Fruit fly (Drosophila melanogaster): ENCODE data around the gene drm.
A peak's percentile ranks its signal among the peaks of the same experiment; 100 is the strongest.

Gene drm

dm6 chr2L:3572529-3573171, 33.6 kb downstream of the drm start:
- TF ChIP-seq Pif1B (GFP tag; optimal IDR thresholded peaks at IDR 0.05) (no peak), CG8159 (tag; optimal IDR thresholded peaks at IDR 0.05) (no peak), CG4496 (GFP tag; IDR thresholded peaks at IDR 0.05) (no peak), EcR (GFP tag; optimal IDR thresholded peaks at IDR 0.05) (no peak), CG10348 (GFP tag; IDR thresholded peaks at IDR 0.05) (no peak), Snoo (tag; optimal IDR thresholded peaks at IDR 0.05) (no peak), fd96Ca (GFP tag; IDR thresholded peaks at IDR 0.05) (no peak), CG34367 (tag; optimal IDR thresholded peaks at IDR 0.05) (no peak), CG12605 (GFP tag; IDR thresholded peaks at IDR 0.05) (no peak)

- TF ChIP-seq CG15710 (tag; optimal IDR thresholded peaks at IDR 0.05), result peak; percentile 51
- peak; percentile 18 for TF ChIP-seq Pif1A (GFP tag; optimal IDR thresholded peaks at IDR 0.05)
- TF ChIP-seq D1 (tag; optimal IDR thresholded peaks at IDR 0.05), result no peak
- TF ChIP-seq CG17806 (tag; optimal IDR thresholded peaks at IDR 0.05), result peak; percentile 29
- TF ChIP-seq CG13204 (GFP tag; optimal IDR thresholded peaks at IDR 0.05), result no peak
- TF ChIP-seq CG10348 (GFP tag; IDR thresholded peaks at IDR 0.05), result no peak
- peak; percentile 32 for TF ChIP-seq CG9948 (tag; optimal IDR thresholded peaks at IDR 0.05)
- TF ChIP-seq CG8301 (tag; optimal IDR thresholded peaks at IDR 0.05), result peak; percentile 41
- peak; percentile 43; the same call in 1 of the 3 replicates for TF ChIP-seq CG4496 (GFP tag; IDR thresholded peaks at IDR 0.05)
- TF ChIP-seq CG34367 (tag; optimal IDR thresholded peaks at IDR 0.05), result no peak
- TF ChIP-seq EcR (GFP tag; optimal IDR thresholded peaks at IDR 0.05), result no peak
- TF ChIP-seq CG14655 (GFP tag; optimal IDR thresholded peaks at IDR 0.05), result peak; percentile 54
- no peak for TF ChIP-seq CG12605 (GFP tag; IDR thresholded peaks at IDR 0.05)
- 0 out of 2 replicates have a peak, but pooled peaks have one; percentile 18 for TF ChIP-seq Ets98B (GFP tag; IDR thresholded peaks at IDR 0.05)
- TF ChIP-seq gl (tag; optimal IDR thresholded peaks at IDR 0.05), result no peak
- TF ChIP-seq rn (GFP tag; IDR thresholded peaks at IDR 0.05), result no peak
- no peak for TF ChIP-seq CG32121 (GFP tag; IDR thresholded peaks at IDR 0.05)
- TF ChIP-seq CG8159 (tag; optimal IDR thresholded peaks at IDR 0.05), result peak; percentile 56
- no peak for TF ChIP-seq fd96Ca (GFP tag; IDR thresholded peaks at IDR 0.05)
- peak; percentile 56 for TF ChIP-seq Snoo (tag; optimal IDR thresholded peaks at IDR 0.05)
- no peak for TF ChIP-seq Pif1B (GFP tag; optimal IDR thresholded peaks at IDR 0.05)
Measured at dm6 chr2L:3573172-3573755, 34.2 kb downstream of the drm start.

- TF ChIP-seq CG4496 (GFP tag; IDR thresholded peaks at IDR 0.05) (peak; percentile 85), CG10348 (GFP tag; IDR thresholded peaks at IDR 0.05) (no peak), gl (tag; optimal IDR thresholded peaks at IDR 0.05) (no peak), CG32121 (GFP tag; IDR thresholded peaks at IDR 0.05) (peak; percentile 41; the same call in 1 of the 2 replicates), EcR (GFP tag; optimal IDR thresholded peaks at IDR 0.05) (no peak), CG34367 (tag; optimal IDR thresholded peaks at IDR 0.05) (peak; percentile 51), CG8159 (tag; optimal IDR thresholded peaks at IDR 0.05) (peak; percentile 46), CG17806 (tag; optimal IDR thresholded peaks at IDR 0.05) (peak; percentile 35), CG15710 (tag; optimal IDR thresholded peaks at IDR 0.05) (peak; percentile 52), rn (GFP tag; IDR thresholded peaks at IDR 0.05) (peak; percentile 29; the same call in 1 of the 2 replicates), CG9948 (tag; optimal IDR thresholded peaks at IDR 0.05) (peak; percentile 47), Ets98B (GFP tag; IDR thresholded peaks at IDR 0.05) (peak; percentile 70), Snoo (tag; optimal IDR thresholded peaks at IDR 0.05) (no peak), fd96Ca (GFP tag; IDR thresholded peaks at IDR 0.05) (peak; percentile 90), Pif1A (GFP tag; optimal IDR thresholded peaks at IDR 0.05) (peak; percentile 45), CG13204 (GFP tag; optimal IDR thresholded peaks at IDR 0.05) (no peak), CG12605 (GFP tag; IDR thresholded peaks at IDR 0.05) (peak; percentile 66), Pif1B (GFP tag; optimal IDR thresholded peaks at IDR 0.05) (peak; percentile 42), D1 (tag; optimal IDR thresholded peaks at IDR 0.05) (no peak), CG8301 (tag; optimal IDR thresholded peaks at IDR 0.05) (peak; percentile 68), CG14655 (GFP tag; optimal IDR thresholded peaks at IDR 0.05) (peak; percentile 64)
Measured at dm6 chr2L:3573907-3574306, 34.9 kb downstream of the drm start.

dm6 chr2L:3575679-3576442, 36.8 kb downstream of the drm start, which contains the start of gene CG43815:
CG43815 (plus strand) TSS chr2L:3576210.
- TF ChIP-seq CG14655 (GFP tag; optimal IDR thresholded peaks at IDR 0.05) (peak; percentile 60), CG9948 (tag; optimal IDR thresholded peaks at IDR 0.05) (peak; percentile 24), CG34367 (tag; optimal IDR thresholded peaks at IDR 0.05) (peak; percentile 8), CG8301 (tag; optimal IDR thresholded peaks at IDR 0.05) (peak; percentile 46), CG17806 (tag; optimal IDR thresholded peaks at IDR 0.05) (peak; percentile 27), CG8159 (tag; optimal IDR thresholded peaks at IDR 0.05) (no peak)

- TF ChIP-seq CG9948 (tag; optimal IDR thresholded peaks at IDR 0.05) (peak; percentile 54), Ets98B (GFP tag; IDR thresholded peaks at IDR 0.05) (no peak), CG13204 (GFP tag; optimal IDR thresholded peaks at IDR 0.05) (no peak), CG8159 (tag; optimal IDR thresholded peaks at IDR 0.05) (peak; percentile 22), rn (GFP tag; IDR thresholded peaks at IDR 0.05) (no peak), CG15710 (tag; optimal IDR thresholded peaks at IDR 0.05) (peak; percentile 5), CG32121 (GFP tag; IDR thresholded peaks at IDR 0.05) (no peak), CG34367 (tag; optimal IDR thresholded peaks at IDR 0.05) (no peak), CG4496 (GFP tag; IDR thresholded peaks at IDR 0.05) (no peak), CG17806 (tag; optimal IDR thresholded peaks at IDR 0.05) (peak; percentile 33), fd96Ca (GFP tag; IDR thresholded peaks at IDR 0.05) (peak; percentile 58; the same call in 1 of the 3 replicates), CG8301 (tag; optimal IDR thresholded peaks at IDR 0.05) (peak; percentile 66), CG14655 (GFP tag; optimal IDR thresholded peaks at IDR 0.05) (peak; percentile 69), Pif1B (GFP tag; optimal IDR thresholded peaks at IDR 0.05) (peak; percentile 23), CG12605 (GFP tag; IDR thresholded peaks at IDR 0.05) (no peak), CG10348 (GFP tag; IDR thresholded peaks at IDR 0.05) (no peak), D1 (tag; optimal IDR thresholded peaks at IDR 0.05) (no peak), Snoo (tag; optimal IDR thresholded peaks at IDR 0.05) (no peak), Pif1A (GFP tag; optimal IDR thresholded peaks at IDR 0.05) (peak; percentile 11), gl (tag; optimal IDR thresholded peaks at IDR 0.05) (no peak), EcR (GFP tag; optimal IDR thresholded peaks at IDR 0.05) (no peak)
Measured at dm6 chr2L:3576520-3576919, 37.5 kb downstream of the drm start.
